Worm (Caenorhabditis elegans): Measurements from ENCODE around the gene F07C3.16.

The F07C3.16 gene

ce11 chrV:9274127-9275042, 17.0 kb upstream of the F07C3.16 start:
- no peak for TF ChIP-seq tbx-9 (tag; optimal IDR thresholded peaks at IDR 0.05; ENCODE audit: borderline replicate concordance)
- TF ChIP-seq ZK185.1 (tag; optimal IDR thresholded peaks at IDR 0.05; ENCODE audit: poor library complexity, severe bottlenecking): no peak
- no peak for TF ChIP-seq attf-5 (GFP tag; optimal IDR thresholded peaks at IDR 0.05)
- no peak for TF ChIP-seq dpff-1 (tag; optimal IDR thresholded peaks at IDR 0.05)
- TF ChIP-seq die-1 (tag; optimal IDR thresholded peaks at IDR 0.05): no peak
- no peak for TF ChIP-seq F10E7.11 (tag; optimal IDR thresholded peaks at IDR 0.05)
- TF ChIP-seq madf-3 (GFP tag; IDR thresholded peaks at IDR 0.05): no peak
- TF ChIP-seq F37B4.10 (GFP tag; IDR thresholded peaks at IDR 0.05): no peak
- TF ChIP-seq F22D6.2 (tag; optimal IDR thresholded peaks at IDR 0.05): no peak
- TF ChIP-seq Y53F4B.3 (GFP tag; IDR thresholded peaks at IDR 0.05): no peak
- TF ChIP-seq snpc-1.1 (tag; optimal IDR thresholded peaks at IDR 0.05; ENCODE audit: insufficient read depth): no peak
- TF ChIP-seq atf-7 (tag; optimal IDR thresholded peaks at IDR 0.05): no peak

- TF ChIP-seq nfyb-1 (GFP tag; IDR thresholded peaks at IDR 0.05) (0 out of 2 replicates have a peak, but pooled peaks have one; percentile 59), ceh-27 (GFP tag; optimal IDR thresholded peaks at IDR 0.05) (peak; percentile 81), hmg-1.2 (GFP tag; IDR thresholded peaks at IDR 0.05) (peak; percentile 66; the same call in 1 of the 2 replicates), lag-1 (GFP tag; IDR thresholded peaks at IDR 0.05) (no peak), atf-7 (tag; optimal IDR thresholded peaks at IDR 0.05) (peak; percentile 9), somi-1 (GFP tag; optimal IDR thresholded peaks at IDR 0.05) (peak; percentile 62), lin-40 (tag; optimal IDR thresholded peaks at IDR 0.05) (peak; percentile 68), egrh-3 (GFP tag; IDR thresholded peaks at IDR 0.05) (0 out of 2 replicates have a peak, but pooled peaks have one; percentile 22), snpc-4 (GFP tag; optimal IDR thresholded peaks at IDR 0.05) (peak; percentile 5), snpc-4 (tag; optimal IDR thresholded peaks at IDR 0.05) (no peak), ZK185.1 (tag; optimal IDR thresholded peaks at IDR 0.05; ENCODE audit: poor library complexity, severe bottlenecking) (peak; percentile 12), bed-2 (GFP tag; IDR thresholded peaks at IDR 0.05) (no peak), lin-54 (GFP tag; optimal IDR thresholded peaks at IDR 0.05) (no peak), K12H6.12 (tag; optimal IDR thresholded peaks at IDR 0.05) (peak; percentile 51), chd-7 (tag; optimal IDR thresholded peaks at IDR 0.05) (peak; percentile 42)
Measured at ce11 chrV:9273587-9273986, 16.2 kb upstream of the F07C3.16 start.

- TF ChIP-seq ceh-58 (GFP tag; IDR thresholded peaks at IDR 0.05) (no peak), hrde-1 (tag; optimal IDR thresholded peaks at IDR 0.05; ENCODE audit: borderline replicate concordance) (no peak), ceh-100 (GFP tag; IDR thresholded peaks at IDR 0.05) (no peak), nhr-80 (tag; optimal IDR thresholded peaks at IDR 0.05) (no peak), mel-28 (tag; optimal IDR thresholded peaks at IDR 0.05; ENCODE audit: borderline replicate concordance) (no peak), B0019.2 (GFP tag; conservative IDR thresholded peaks at IDR 0.05) (no peak), repo-1 (tag; optimal IDR thresholded peaks at IDR 0.05) (no peak), F57A8.1 (GFP tag; optimal IDR thresholded peaks at IDR 0.05) (no peak), hmg-20 (GFP tag; IDR thresholded peaks at IDR 0.05) (no peak), C17E4.6 (GFP tag; IDR thresholded peaks at IDR 0.05) (no peak)
Measured at ce11 chrV:9272624-9273023, 15.3 kb upstream of the F07C3.16 start.
